Fruit fly (Drosophila melanogaster) whole organism, embryonic: Measurements from ENCODE around the gene Ser.

Source experiments
- CG1024 ChIP-seq: fragments of 200-800 bp; sonication (Bioruptor generic); IDR thresholded peaks from 2 replicates; pipeline ENCODE4 v1.3.6; 2022; ENCODE audit warnings: missing biosample characterization, missing genetic modification characterization
- CG10267 ChIP-seq: fragments of 200-800 bp; sonication (Bioruptor generic); optimal IDR thresholded peaks from 2 replicates; lab custom pipeline; 2018; ENCODE audit warnings: missing biosample characterization, mild to moderate bottlenecking, missing genetic modification characterization, moderate library complexity
- CG10431 ChIP-seq: fragments of 200-800 bp; sonication (Bioruptor generic); optimal IDR thresholded peaks from 3 replicates; lab custom pipeline; 2018; ENCODE audit warnings: missing biosample characterization, mild to moderate bottlenecking, missing genetic modification characterization
- CG13287 ChIP-seq: fragments of 200-800 bp; sonication (Bioruptor generic); IDR thresholded peaks from 2 replicates; pipeline ENCODE4 v1.3.6; 2022; ENCODE audit warnings: missing biosample characterization, missing genetic modification characterization; ENCODE audit not compliant: partially characterized antibody
- CG14710 ChIP-seq: fragments of 200-800 bp; sonication (Bioruptor generic); optimal IDR thresholded peaks from 3 replicates; lab custom pipeline; 2019; ENCODE audit warnings: missing biosample characterization, mild to moderate bottlenecking, missing genetic modification characterization, moderate library complexity
- CG14860 ChIP-seq: fragments of 200-800 bp; sonication (Bioruptor generic); IDR thresholded peaks from 3 replicates; pipeline ENCODE4 v1.3.6; 2022; ENCODE audit warnings: missing biosample characterization, missing genetic modification characterization; ENCODE audit not compliant: partially characterized antibody
- CG15011 ChIP-seq: fragments of 200-800 bp; sonication (Bioruptor generic); optimal IDR thresholded peaks from 3 replicates; lab custom pipeline; 2018; ENCODE audit warnings: missing biosample characterization, mild to moderate bottlenecking, missing genetic modification characterization
- CG15073 ChIP-seq: fragments of 200-800 bp; sonication (Bioruptor generic); optimal IDR thresholded peaks from 2 replicates; lab custom pipeline; 2016; ENCODE audit warnings: missing biosample characterization, missing genetic modification characterization
- CG18011 ChIP-seq: fragments of 200-800 bp; sonication (Bioruptor generic); optimal IDR thresholded peaks from 2 replicates; lab custom pipeline; 2017; ENCODE audit warnings: missing biosample characterization, missing genetic modification characterization, mild to moderate bottlenecking, moderate library complexity, missing genotype
- CG1832 ChIP-seq: fragments of 200-800 bp; sonication (Bioruptor generic); optimal IDR thresholded peaks from 2 replicates; lab custom pipeline; 2017; ENCODE audit warnings: missing biosample characterization, mild to moderate bottlenecking, missing genetic modification characterization, inconsistent platforms
- CG2199 ChIP-seq: fragments of 200-800 bp; sonication (Bioruptor generic); IDR thresholded peaks from 3 replicates; pipeline ENCODE4 v1.3.6; 2022; ENCODE audit warnings: missing biosample characterization, missing genetic modification characterization
- CG2889 ChIP-seq: fragments of 200-800 bp; sonication (Bioruptor generic); IDR thresholded peaks from 3 replicates; pipeline ENCODE4 v1.3.6; 2022; ENCODE audit warnings: missing biosample characterization, missing genetic modification characterization
- CG3407 ChIP-seq: fragments of 200-800 bp; sonication (Bioruptor generic); optimal IDR thresholded peaks from 2 replicates; lab custom pipeline; 2018; ENCODE audit warnings: missing biosample characterization, mild to moderate bottlenecking, missing genetic modification characterization
- CG4820 ChIP-seq: fragments of 200-800 bp; sonication (Bioruptor generic); optimal IDR thresholded peaks from 3 replicates; lab custom pipeline; 2016; ENCODE audit warnings: missing biosample characterization, missing genetic modification characterization
- CG5180 ChIP-seq: fragments of 200-800 bp; sonication (Bioruptor generic); optimal IDR thresholded peaks from 3 replicates; lab custom pipeline; 2017; ENCODE audit warnings: missing biosample characterization, missing genetic modification characterization, mild to moderate bottlenecking, moderate library complexity, missing genetic modification reagents
- CG6254 ChIP-seq: fragments of 200-800 bp; sonication (Bioruptor generic); optimal IDR thresholded peaks from 3 replicates; lab custom pipeline; 2017; ENCODE audit warnings: mild to moderate bottlenecking, missing biosample characterization, missing genetic modification reagents, missing genetic modification characterization
- CG6272 ChIP-seq: fragments of 200-800 bp; sonication (Bioruptor generic); IDR thresholded peaks from 2 replicates; pipeline ENCODE4 v1.3.6; 2022; ENCODE audit warnings: missing biosample characterization, missing genetic modification characterization
- CG6654 ChIP-seq: fragments of 200-800 bp; sonication (Bioruptor generic); optimal IDR thresholded peaks from 2 replicates; lab custom pipeline; 2017; ENCODE audit warnings: missing biosample characterization, mild to moderate bottlenecking, missing genetic modification characterization
- CG7556 ChIP-seq: fragments of 200-800 bp; sonication (Bioruptor generic); optimal IDR thresholded peaks from 2 replicates; lab custom pipeline; 2017; ENCODE audit warnings: missing biosample characterization, mild to moderate bottlenecking, missing genetic modification characterization
- CG8089 ChIP-seq: fragments of 200-800 bp; sonication (Bioruptor generic); optimal IDR thresholded peaks from 3 replicates; lab custom pipeline; 2016; ENCODE audit warnings: missing biosample characterization, missing genetic modification characterization
- CG8388 ChIP-seq: fragments of 200-800 bp; sonication (Bioruptor generic); optimal IDR thresholded peaks from 2 replicates; lab custom pipeline; 2019; ENCODE audit warnings: missing biosample characterization, mild to moderate bottlenecking, missing genetic modification characterization, moderate library complexity
- Dip3 ChIP-seq: fragments of 200-800 bp; sonication (Bioruptor generic); optimal IDR thresholded peaks from 3 replicates; lab custom pipeline; 2016; ENCODE audit warnings: missing biosample characterization, missing genetic modification characterization
- Gug ChIP-seq: fragments of 200-800 bp; sonication (Bioruptor generic); IDR thresholded peaks from 4 replicates; pipeline ENCODE4 v1.3.6; 2022; ENCODE audit warnings: missing biosample characterization, missing genetic modification characterization
- Lpt ChIP-seq: fragments of >200 bp; optimal IDR thresholded peaks from 2 replicates; lab custom pipeline; 2018; ENCODE audit warnings: missing biosample characterization, missing genetic modification characterization
- MBD-R2 ChIP-seq: fragments of 200-800 bp; sonication (Bioruptor generic); IDR thresholded peaks from 2 replicates; pipeline ENCODE4 v1.3.6; 2022; ENCODE audit warnings: missing biosample characterization, missing genetic modification characterization
- MTF-1 ChIP-seq: fragments of 200-800 bp; sonication (Bioruptor generic); optimal IDR thresholded peaks from 2 replicates; lab custom pipeline; 2018; ENCODE audit warnings: missing biosample characterization, mild to moderate bottlenecking, missing genetic modification characterization, borderline replicate concordance
- Med ChIP-seq: fragments of 200-800 bp; sonication (Bioruptor generic); peaks from one replicate; lab custom pipeline; 2016; ENCODE audit warnings: missing biosample characterization, missing genetic modification characterization, mild to moderate bottlenecking, inconsistent platforms, moderate library complexity
- Nf-YA ChIP-seq: fragments of 200-800 bp; sonication (Bioruptor generic); IDR thresholded peaks from 2 replicates; pipeline ENCODE4 v1.3.6; 2022; ENCODE audit warnings: missing biosample characterization, missing genetic modification characterization
- PHDP ChIP-seq: fragments of 200-800 bp; sonication (Bioruptor generic); optimal IDR thresholded peaks from 3 replicates; lab custom pipeline; 2018; ENCODE audit warnings: missing biosample characterization, mild to moderate bottlenecking, missing genetic modification characterization, moderate library complexity
- Sox100B ChIP-seq: fragments of 200-800 bp; sonication (Bioruptor generic); optimal IDR thresholded peaks from 3 replicates; lab custom pipeline; 2018; ENCODE audit warnings: missing biosample characterization, mild to moderate bottlenecking, missing genetic modification characterization
- Sry-δ ChIP-seq: fragments of 200-800 bp; sonication (Bioruptor generic); optimal IDR thresholded peaks from 2 replicates; lab custom pipeline; 2016; ENCODE audit warnings: missing biosample characterization, missing genetic modification characterization
- Taf1 ChIP-seq: fragments of 200-800 bp; sonication (Bioruptor generic); IDR thresholded peaks from 2 replicates; pipeline ENCODE4 v1.3.6; 2022; ENCODE audit warnings: missing biosample characterization, missing genetic modification characterization
- Xrp1 ChIP-seq: fragments of 200-800 bp; sonication (Bioruptor generic); IDR thresholded peaks from 2 replicates; pipeline ENCODE4 v1.3.6; 2022; ENCODE audit warnings: missing biosample characterization, missing genetic modification characterization
- ab ChIP-seq: fragments of 200-800 bp; sonication (Bioruptor generic); optimal IDR thresholded peaks from 2 replicates; lab custom pipeline; 2016; ENCODE audit warnings: missing biosample characterization, missing genetic modification characterization
- bigmax ChIP-seq: fragments of 200-800 bp; sonication (Bioruptor generic); optimal IDR thresholded peaks from 2 replicates; lab custom pipeline; 2018; ENCODE audit warnings: missing biosample characterization, mild to moderate bottlenecking, missing genetic modification characterization
- crol ChIP-seq: fragments of 200-800 bp; sonication (Bioruptor generic); IDR thresholded peaks from 2 replicates; pipeline ENCODE4 v1.3.6; 2022; ENCODE audit warnings: missing biosample characterization, missing genetic modification characterization
- en ChIP-seq: fragments of 200-800 bp; sonication (Bioruptor generic); optimal IDR thresholded peaks from 2 replicates; lab custom pipeline; 2016; ENCODE audit warnings: missing biosample characterization, missing genetic modification characterization
- fd3F ChIP-seq: fragments of 200-800 bp; sonication (Bioruptor generic); optimal IDR thresholded peaks from 2 replicates; lab custom pipeline; 2018; ENCODE audit warnings: missing biosample characterization, mild to moderate bottlenecking, missing genetic modification characterization, moderate library complexity
- gsb-n ChIP-seq: fragments of 200-800 bp; sonication (Bioruptor generic); optimal IDR thresholded peaks from 3 replicates; lab custom pipeline; 2018; ENCODE audit warnings: missing biosample characterization, mild to moderate bottlenecking, missing genetic modification characterization
- hkb ChIP-seq, 2 experiments: fragments of 200-800 bp in 1 of 2; fragments of >200 bp in 1 of 2; sonication (Bioruptor generic) in 1 of 2; IDR thresholded peaks in 1 of 2; optimal IDR thresholded peaks in 1 of 2; 2 replicates each; pipeline versions ENCODE4 v1.3.6 to Lab custom; 2017 to 2022; ENCODE audit warnings: missing biosample characterization in 1 of 2, missing genetic modification characterization in 1 of 2
- nau ChIP-seq: fragments of 200-800 bp; sonication (Bioruptor generic); optimal IDR thresholded peaks from 3 replicates; lab custom pipeline; 2017; ENCODE audit warnings: missing biosample characterization, mild to moderate bottlenecking, missing genetic modification characterization, missing genetic modification reagents
- psq ChIP-seq: fragments of 200-800 bp; sonication (Bioruptor generic); optimal IDR thresholded peaks from 2 replicates; lab custom pipeline; 2017; ENCODE audit warnings: missing biosample characterization, missing genetic modification characterization
- ranshi ChIP-seq: fragments of 200-800 bp; sonication (Bioruptor generic); IDR thresholded peaks from 2 replicates; pipeline ENCODE4 v1.3.6; 2022; ENCODE audit warnings: missing biosample characterization, missing genetic modification characterization
- scrt ChIP-seq: fragments of 200-800 bp; sonication (Bioruptor generic); optimal IDR thresholded peaks from 2 replicates; lab custom pipeline; 2018; ENCODE audit warnings: missing biosample characterization, mild to moderate bottlenecking, missing genetic modification characterization, moderate library complexity
- sd ChIP-seq: fragments of 200-800 bp; sonication (Bioruptor generic); optimal IDR thresholded peaks from 3 replicates; lab custom pipeline; 2018; ENCODE audit warnings: missing biosample characterization, mild to moderate bottlenecking, missing genetic modification characterization, moderate library complexity
- stc ChIP-seq: fragments of 200-800 bp; sonication (Bioruptor generic); IDR thresholded peaks from 2 replicates; pipeline ENCODE4 v1.3.6; 2022; ENCODE audit warnings: missing biosample characterization, missing genetic modification characterization
- sug ChIP-seq: fragments of 200-800 bp; optimal IDR thresholded peaks from 2 replicates; lab custom pipeline; 2019; ENCODE audit warnings: missing biosample characterization, mild to moderate bottlenecking, missing genetic modification characterization, moderate library complexity
- tio ChIP-seq: fragments of 200-800 bp; sonication (Bioruptor generic); optimal IDR thresholded peaks from 2 replicates; lab custom pipeline; 2017; ENCODE audit warnings: missing biosample characterization, missing genetic modification characterization, inconsistent platforms
- tx ChIP-seq: fragments of 200-800 bp; sonication (Bioruptor generic); optimal IDR thresholded peaks from 2 replicates; lab custom pipeline; 2016; ENCODE audit warnings: missing biosample characterization, missing genetic modification characterization
- wdn ChIP-seq: fragments of 200-800 bp; sonication (Bioruptor generic); IDR thresholded peaks from 2 replicates; pipeline ENCODE4 v1.3.6; 2022; ENCODE audit warnings: missing biosample characterization, missing genetic modification characterization

The Ser gene

dm6 chr3R:27208724-27209343 is 14.8 kb upstream of the Ser start (continued):
- TF ChIP-seq CG2199 (GFP tag; lab: Robert Waterston, UW) (no peak), wdn (no peak), CG15073 (no peak), CG1832 (GFP tag; lab: Kevin White, UChicago) (no peak), Sry-δ (peak; percentile 19), CG13287 (GFP tag; lab: Robert Waterston, UW) (no peak), CG14860 (GFP tag; lab: Robert Waterston, UW) (no peak), CG8388 (GFP tag; lab: Kevin White, UChicago) (no peak), CG14710 (tag; lab: Kevin White, UChicago) (peak; percentile 18), nau (GFP tag; lab: Kevin White, UChicago) (peak; percentile 61), CG6254 (GFP tag; lab: Kevin White, UChicago) (no peak), stc (GFP tag; lab: Robert Waterston, UW) (0 out of 2 replicates have a peak, but pooled peaks have one; percentile 16), Nf-YA (GFP tag; lab: Robert Waterston, UW) (peak; percentile 64), hkb (optimal IDR thresholded peaks at IDR 0.05; lab: Kevin White, UChicago) (no peak), hkb (GFP tag; IDR thresholded peaks at IDR 0.05; lab: Robert Waterston, UW) (peak; percentile 67), CG18011 (GFP tag; lab: Kevin White, UChicago) (no peak), psq (GFP tag; lab: Kevin White, UChicago) (no peak), MTF-1 (GFP tag; lab: Kevin White, UChicago) (peak; percentile 46), crol (GFP tag; lab: Robert Waterston, UW) (no peak), scrt (no peak), en (GFP tag; lab: Kevin White, UChicago) (peak; percentile 2), CG6654 (GFP tag; lab: Kevin White, UChicago) (no peak), CG15011 (GFP tag; lab: Kevin White, UChicago) (peak; percentile 36), CG1024 (GFP tag; lab: Robert Waterston, UW) (peak; percentile 40; the same call in 1 of the 2 replicates), CG2889 (no peak), ab (GFP tag; lab: Kevin White, UChicago) (no peak), sug (tag; lab: Kevin White, UChicago) (no peak), fd3F (GFP tag; lab: Kevin White, UChicago) (no peak), CG4820 (GFP tag; lab: Kevin White, UChicago) (no peak), Dip3 (GFP tag; lab: Kevin White, UChicago) (no peak), Taf1 (GFP tag; lab: Robert Waterston, UW) (no peak), Xrp1 (peak; percentile 68; the same call in 1 of the 2 replicates), sd (tag; lab: Kevin White, UChicago) (no peak), CG7556 (GFP tag; lab: Kevin White, UChicago) (peak; percentile 23), tx (GFP tag; lab: Kevin White, UChicago) (no peak), Med (GFP tag; lab: Kevin White, UChicago) (peak; percentile 79), CG8089 (peak; percentile 50), Gug (GFP tag; lab: Robert Waterston, UW) (no peak), ranshi (0 out of 2 replicates have a peak, but pooled peaks have one; percentile 43), CG10431 (peak; percentile 10), Lpt (no peak), CG5180 (GFP tag; lab: Kevin White, UChicago) (peak; percentile 49), PHDP (peak; percentile 18), gsb-n (peak; percentile 38), tio (GFP tag; lab: Kevin White, UChicago) (no peak), Sox100B (GFP tag; lab: Kevin White, UChicago) (peak; percentile 80), MBD-R2 (GFP tag; lab: Robert Waterston, UW) (no peak), bigmax (GFP tag; lab: Kevin White, UChicago) (no peak), CG6272 (GFP tag; lab: Robert Waterston, UW) (no peak), CG10267 (tag; lab: Kevin White, UChicago) (no peak), CG3407 (GFP tag; lab: Kevin White, UChicago) (peak; percentile 72)
